Fruit fly (Drosophila melanogaster): ENCODE measurements around the gene ab.

DNA sequence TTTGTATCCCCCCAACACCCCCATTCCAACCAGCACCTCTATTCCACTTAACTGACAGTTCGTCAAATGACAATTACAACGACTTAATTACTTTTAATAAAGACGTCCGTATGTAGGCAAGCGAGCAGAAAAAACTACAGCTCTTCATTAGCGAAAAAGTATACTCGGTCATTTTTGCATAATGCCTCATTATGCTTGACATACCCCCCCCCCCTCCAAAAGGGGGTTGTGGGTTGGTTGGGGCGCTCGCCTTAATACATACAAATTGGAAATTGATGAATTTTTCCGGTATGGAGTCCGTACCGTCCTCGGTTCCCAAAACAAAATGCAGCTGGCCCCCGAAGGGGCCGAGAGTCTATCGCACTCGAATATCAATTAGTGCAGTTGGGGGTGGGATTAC, 16.8 kb downstream of the ab start:
- TF ChIP-seq CG14711 (tag; optimal IDR thresholded peaks at IDR 0.05), result no peak
- TF ChIP-seq CG5204 (GFP tag; optimal IDR thresholded peaks at IDR 0.05), result no peak
- no peak for TF ChIP-seq CG11617 (GFP tag; optimal IDR thresholded peaks at IDR 0.05)
- no peak for TF ChIP-seq pad (GFP tag; optimal IDR thresholded peaks at IDR 0.05)
- no peak for TF ChIP-seq CG7101 (tag; optimal IDR thresholded peaks at IDR 0.05)
- TF ChIP-seq kay (GFP tag; ENCODE audit: borderline replicate concordance), result no peak

Measured in whole organism, adult.